Worm (Caenorhabditis elegans) whole organism, L1 larva: Measurements from ENCODE around the gene szy-4.

ENCODE experiments used
- fkh-10 ChIP-seq: sonication (generic microtip); optimal IDR thresholded peaks from 2 replicates; lab custom pipeline; 2017; ENCODE audit warnings: missing biosample characterization, missing genetic modification reagents, missing genetic modification characterization
- lin-13 ChIP-seq: fragments of 150-350 bp; optimal IDR thresholded peaks from 2 replicates; lab custom pipeline; 2014; ENCODE audit warnings: missing biosample characterization, missing genetic modification reagents, missing genetic modification characterization
- rnt-1 ChIP-seq: sonication (generic microtip); optimal IDR thresholded peaks from 2 replicates; lab custom pipeline; 2016; ENCODE audit warnings: mild to moderate bottlenecking, missing genetic modification characterization, moderate library complexity, missing compliant biosample characterization

- TF ChIP-seq lin-13 (GFP tag; lab: Kevin White, UChicago): no peak
- no peak for TF ChIP-seq rnt-1 (tag; lab: Kevin White, UChicago)
- TF ChIP-seq fkh-10: no peak
These were observed 27.3 kb upstream of the szy-4 start, which contains the start of gene F40H3.3 for ce11 chrII:6171228-6171627.
